Worm (Caenorhabditis elegans) whole organism, young adult: ENCODE results near the gene unc-5.
"Not testable (repeated sequence)": the region's sequence is repeated elsewhere in the genome, so short reads cannot be mapped to it uniquely, and the experiment has no call there.

Source experiments
- B0019.2 ChIP-seq: fragments of 200-800 bp; sonication (Bioruptor generic); conservative IDR thresholded peaks from 2 replicates; pipeline ENCODE4 v1.3.6; 2022; ENCODE audit warnings: missing genetic modification reagents, missing genetic modification characterization, missing compliant biosample characterization
- B0035.1 ChIP-seq: sonication (generic microtip); optimal IDR thresholded peaks from 2 replicates; lab custom pipeline; 2016; ENCODE audit warnings: missing genetic modification characterization, mild to moderate bottlenecking, missing compliant biosample characterization, missing genotype, missing genetic modification reagents
- F10E7.11 ChIP-seq: sonication (generic microtip); optimal IDR thresholded peaks from 2 replicates; lab custom pipeline; 2017; ENCODE audit warnings: mild to moderate bottlenecking, missing genetic modification characterization, moderate library complexity, missing compliant biosample characterization
- F57A8.1 ChIP-seq: fragments of 200-800 bp; sonication (Bioruptor generic); optimal IDR thresholded peaks from 2 replicates; lab custom pipeline; 2018; ENCODE audit warnings: mild to moderate bottlenecking, missing genetic modification characterization, moderate library complexity, missing compliant biosample characterization
- K12H6.12 ChIP-seq: fragments of 200-800 bp; sonication (Bioruptor generic); optimal IDR thresholded peaks from 2 replicates; lab custom pipeline; 2018; ENCODE audit warnings: mild to moderate bottlenecking, missing genetic modification characterization, missing compliant biosample characterization
- T26A5.8 ChIP-seq: sonication (generic microtip); optimal IDR thresholded peaks from 2 replicates; lab custom pipeline; 2016; ENCODE audit warnings: missing genetic modification characterization, missing compliant biosample characterization
- Y95B8A.8 ChIP-seq: fragments of 200-800 bp; sonication (Bioruptor generic); IDR thresholded peaks from 2 replicates; pipeline ENCODE4 v1.3.6; 2022; ENCODE audit warnings: missing genetic modification reagents, missing genetic modification characterization, missing compliant biosample characterization
- atf-7 ChIP-seq: sonication (generic microtip); optimal IDR thresholded peaks from 2 replicates; lab custom pipeline; 2017; ENCODE audit warnings: mild to moderate bottlenecking, missing genetic modification characterization, missing compliant biosample characterization
- attf-3 ChIP-seq: fragments of 200-800 bp; sonication (Bioruptor generic); conservative IDR thresholded peaks from 2 replicates; pipeline ENCODE4 v1.3.6; 2022; ENCODE audit warnings: missing genetic modification reagents, missing genetic modification characterization, missing compliant biosample characterization
- attf-6 ChIP-seq: fragments of 200-800 bp; sonication (Bioruptor generic); IDR thresholded peaks from 2 replicates; pipeline ENCODE4 v1.3.6; 2022; ENCODE audit warnings: missing genetic modification reagents, missing genetic modification characterization, missing compliant biosample characterization
- bed-2 ChIP-seq: fragments of 200-800 bp; sonication (Bioruptor generic); IDR thresholded peaks from 2 replicates; pipeline ENCODE4 v1.3.6; 2022; ENCODE audit warnings: missing genetic modification reagents, missing genetic modification characterization, missing compliant biosample characterization
- cebp-1 ChIP-seq, 2 experiments: fragments of 200-800 bp in 1 of 2; sonication (Bioruptor generic) in 1 of 2; sonication (generic microtip) in 1 of 2; IDR thresholded peaks in 1 of 2; optimal IDR thresholded peaks in 1 of 2; 2 replicates each; pipeline versions ENCODE4 v1.3.6 to Lab custom; 2017 to 2022; ENCODE audit warnings: missing compliant biosample characterization in 2 of 2, missing genetic modification characterization in 2 of 2, mild to moderate bottlenecking in 1 of 2, missing genetic modification reagents in 1 of 2, moderate library complexity in 1 of 2
- ceh-58 ChIP-seq: fragments of 200-800 bp; sonication (Bioruptor generic); IDR thresholded peaks from 2 replicates; pipeline ENCODE4 v1.3.6; 2022; ENCODE audit warnings: missing genetic modification characterization, missing compliant biosample characterization
- ceh-79 ChIP-seq: sonication (generic microtip); optimal IDR thresholded peaks from 2 replicates; lab custom pipeline; 2017; ENCODE audit warnings: mild to moderate bottlenecking, missing genetic modification characterization, missing compliant biosample characterization
- die-1 ChIP-seq: sonication (generic microtip); optimal IDR thresholded peaks from 2 replicates; lab custom pipeline; 2016; ENCODE audit warnings: missing genotype, mild to moderate bottlenecking, missing genetic modification characterization, missing compliant biosample characterization
- egl-18 ChIP-seq: fragments of 200-800 bp; sonication (Bioruptor generic); IDR thresholded peaks from 2 replicates; pipeline ENCODE4 v1.3.6; 2022; ENCODE audit warnings: missing genetic modification reagents, missing genetic modification characterization, missing compliant biosample characterization
- ets-4 ChIP-seq: fragments of 200-800 bp; sonication (Bioruptor generic); optimal IDR thresholded peaks from 2 replicates; lab custom pipeline; 2018; ENCODE audit warnings: mild to moderate bottlenecking, missing genetic modification characterization, missing compliant biosample characterization
- gei-17 ChIP-seq: fragments of 200-800 bp; sonication (Bioruptor generic); optimal IDR thresholded peaks from 2 replicates; lab custom pipeline; 2018; ENCODE audit warnings: mild to moderate bottlenecking, missing genetic modification characterization, missing compliant biosample characterization
- let-526 ChIP-seq: fragments of 200-800 bp; sonication (Bioruptor generic); IDR thresholded peaks from 2 replicates; pipeline ENCODE4 v1.3.6; 2022; ENCODE audit warnings: missing genetic modification reagents, missing genetic modification characterization, missing compliant biosample characterization
- madf-10 ChIP-seq: sonication (generic microtip); optimal IDR thresholded peaks from 2 replicates; lab custom pipeline; 2016; ENCODE audit warnings: mild to moderate bottlenecking, missing genetic modification characterization, missing compliant biosample characterization
- madf-3 ChIP-seq: fragments of 200-800 bp; sonication (Bioruptor generic); IDR thresholded peaks from 2 replicates; pipeline ENCODE4 v1.3.6; 2022; ENCODE audit warnings: missing genetic modification reagents, missing genetic modification characterization, missing compliant biosample characterization
- madf-8 ChIP-seq: fragments of 200-800 bp; sonication (Bioruptor generic); conservative IDR thresholded peaks from 2 replicates; pipeline ENCODE4 v1.3.6; 2022; ENCODE audit warnings: missing genetic modification reagents, missing genetic modification characterization, missing compliant biosample characterization
- nfya-2 ChIP-seq: fragments of 200-800 bp; sonication (Bioruptor generic); IDR thresholded peaks from 2 replicates; pipeline ENCODE4 v1.3.6; 2022; ENCODE audit warnings: missing genetic modification reagents, missing genetic modification characterization, missing compliant biosample characterization
- pha-4 ChIP-seq: fragments of 150-350 bp; sonication (generic microtip); optimal IDR thresholded peaks from 2 replicates; lab custom pipeline; 2014; ENCODE audit warnings: missing biosample characterization, missing genetic modification reagents, missing genetic modification characterization
- rcor-1 ChIP-seq: fragments of 200-800 bp; sonication (Bioruptor generic); IDR thresholded peaks from 2 replicates; pipeline ENCODE4 v1.3.6; 2022; ENCODE audit warnings: missing genetic modification reagents, missing genetic modification characterization, missing compliant biosample characterization
- rec-8 ChIP-seq, 2 experiments: sonication (generic microtip); optimal IDR thresholded peaks; 2 replicates each; lab custom pipeline; 2016; ENCODE audit warnings: mild to moderate bottlenecking in 2 of 2, missing genetic modification characterization in 2 of 2, missing genetic modification reagents in 2 of 2, missing genotype in 2 of 2, missing biosample characterization in 1 of 2, missing compliant biosample characterization in 1 of 2, moderate library complexity in 1 of 2
- repo-1 ChIP-seq: sonication (generic microtip); optimal IDR thresholded peaks from 2 replicates; lab custom pipeline; 2017; ENCODE audit warnings: mild to moderate bottlenecking, missing genetic modification characterization, missing compliant biosample characterization
- rpc-1 ChIP-seq, 2 experiments: fragments of 150-350 bp in 1 of 2; sonication (generic microtip) in 1 of 2; optimal IDR thresholded peaks; 2 replicates each; lab custom pipeline; 2014 to 2018; ENCODE audit warnings: missing biosample characterization in 1 of 2, missing genetic modification characterization in 1 of 2, missing genetic modification reagents in 1 of 2, missing genotype in 1 of 2
- sea-2 ChIP-seq: fragments of 200-800 bp; sonication (Bioruptor generic); IDR thresholded peaks from 2 replicates; pipeline ENCODE4 v1.3.6; 2022; ENCODE audit warnings: missing genetic modification characterization, missing compliant biosample characterization
- snpc-3.4 ChIP-seq: sonication (generic microtip); optimal IDR thresholded peaks from 2 replicates; lab custom pipeline; 2017; ENCODE audit warnings: missing genetic modification characterization, mild to moderate bottlenecking, missing compliant biosample characterization, antibody characterized with exemption, moderate library complexity, missing genotype, missing genetic modification reagents
- somi-1 ChIP-seq: fragments of 200-800 bp; sonication (Bioruptor generic); optimal IDR thresholded peaks from 2 replicates; lab custom pipeline; 2018; ENCODE audit warnings: mild to moderate bottlenecking, missing genetic modification characterization, missing compliant biosample characterization
- tbx-9 ChIP-seq: sonication (generic microtip); optimal IDR thresholded peaks from 2 replicates; lab custom pipeline; 2016; ENCODE audit warnings: borderline replicate concordance, missing genetic modification characterization, inconsistent platforms, missing compliant biosample characterization
- tlf-1 ChIP-seq: fragments of 200-800 bp; sonication (Bioruptor generic); optimal IDR thresholded peaks from 2 replicates; lab custom pipeline; 2018; ENCODE audit warnings: mild to moderate bottlenecking, missing genetic modification characterization, missing compliant biosample characterization
- unc-62 ChIP-seq: fragments of 150-350 bp; optimal IDR thresholded peaks from 2 replicates; lab custom pipeline; 2014; ENCODE audit warnings: missing biosample characterization, missing genetic modification reagents, missing genetic modification characterization
- xnd-1 ChIP-seq: sonication (generic microtip); optimal IDR thresholded peaks from 2 replicates; lab custom pipeline; 2016; ENCODE audit warnings: missing genotype, missing genetic modification reagents, missing genetic modification characterization, missing compliant biosample characterization
- ztf-22 ChIP-seq: fragments of 200-800 bp; sonication (Bioruptor generic); optimal IDR thresholded peaks from 2 replicates; lab custom pipeline; 2018; ENCODE audit warnings: mild to moderate bottlenecking, missing genetic modification characterization, moderate library complexity, missing compliant biosample characterization
- ztf-25 ChIP-seq: fragments of 200-800 bp; sonication (Bioruptor generic); IDR thresholded peaks from 2 replicates; pipeline ENCODE4 v1.3.6; 2022; ENCODE audit warnings: missing genetic modification reagents, missing genetic modification characterization, missing compliant biosample characterization
- ztf-26 ChIP-seq: sonication (generic microtip); optimal IDR thresholded peaks from 2 replicates; lab custom pipeline; 2017; ENCODE audit warnings: missing genetic modification characterization, missing compliant biosample characterization
- ztf-28 ChIP-seq: fragments of 200-800 bp; sonication (Bioruptor generic); IDR thresholded peaks from 2 replicates; pipeline ENCODE4 v1.3.6; 2022; ENCODE audit warnings: missing genetic modification reagents, missing genetic modification characterization, missing compliant biosample characterization

Gene unc-5

ce11 chrIV:5469739-5470138, 58.4 kb downstream of the unc-5 start, which contains the start of gene rme-2 (continued):
- no peak for TF ChIP-seq ceh-79 (tag; lab: Kevin White, UChicago)
- TF ChIP-seq bed-2 (GFP tag; lab: Robert Waterston, UW): no peak
- no peak for TF ChIP-seq rec-8 (tag; optimal IDR thresholded peaks at IDR 0.05; lab: Kevin White, UChicago)
- no peak for TF ChIP-seq nfya-2 (GFP tag; lab: Robert Waterston, UW)
- no peak for TF ChIP-seq somi-1 (GFP tag; lab: Kevin White, UChicago)
- TF ChIP-seq K12H6.12 (tag; lab: Kevin White, UChicago): no peak
- TF ChIP-seq ztf-25 (GFP tag; lab: Robert Waterston, UW): no peak
- no peak for TF ChIP-seq ceh-58 (GFP tag; lab: Robert Waterston, UW)
- TF ChIP-seq F57A8.1 (GFP tag; lab: Kevin White, UChicago): no peak
- TF ChIP-seq xnd-1 (tag; lab: Kevin White, UChicago): peak; percentile 98
- TF ChIP-seq rcor-1: peak; percentile 80
- no peak for TF ChIP-seq tbx-9 (tag; lab: Kevin White, UChicago)
- TF ChIP-seq repo-1 (tag; lab: Kevin White, UChicago): no peak
- no peak for TF ChIP-seq pha-4 (tag; lab: Kevin White, UChicago)
- TF ChIP-seq madf-10 (tag; lab: Kevin White, UChicago): no peak
- peak; percentile 83 for TF ChIP-seq attf-6 (GFP tag; lab: Robert Waterston, UW)
- TF ChIP-seq unc-62 (GFP tag; lab: Kevin White, UChicago): no peak
- TF ChIP-seq attf-3 (GFP tag; lab: Robert Waterston, UW): peak; percentile 49; the same call in 1 of the 2 replicates
- peak; percentile 91 for TF ChIP-seq snpc-3.4
- peak; percentile 77 for TF ChIP-seq B0019.2 (GFP tag; lab: Robert Waterston, UW)
- no peak for TF ChIP-seq sea-2 (GFP tag; lab: Robert Waterston, UW)
- TF ChIP-seq ztf-26 (tag; lab: Kevin White, UChicago): no peak
- TF ChIP-seq die-1: no peak
- no peak for TF ChIP-seq T26A5.8 (tag; lab: Kevin White, UChicago)
- TF ChIP-seq tlf-1: peak; percentile 88
- peak; percentile 95 for TF ChIP-seq madf-8 (GFP tag; lab: Robert Waterston, UW)
- no peak for TF ChIP-seq ztf-22
- TF ChIP-seq gei-17 (GFP tag; lab: Kevin White, UChicago): no peak
- no peak for TF ChIP-seq egl-18 (GFP tag; lab: Robert Waterston, UW)
- 0 out of 2 replicates have a peak, but pooled peaks have one; percentile 36 for TF ChIP-seq ztf-28 (GFP tag; lab: Robert Waterston, UW)
- TF ChIP-seq let-526 (GFP tag; lab: Robert Waterston, UW): no peak
- no peak for TF ChIP-seq atf-7
- no peak for TF ChIP-seq rpc-1 (optimal IDR thresholded peaks at IDR 0.05; lab: Kevin White, UChicago)
- no peak for TF ChIP-seq rpc-1 (tag; optimal IDR thresholded peaks at IDR 0.05; lab: Kevin White, UChicago)
- TF ChIP-seq ets-4 (GFP tag; lab: Kevin White, UChicago): no peak
- peak; percentile 75; the same call in 1 of the 2 replicates for TF ChIP-seq madf-3 (GFP tag; lab: Robert Waterston, UW)
- peak; percentile 69; the same call in 1 of the 2 replicates for TF ChIP-seq Y95B8A.8
- no peak for TF ChIP-seq F10E7.11 (tag; lab: Kevin White, UChicago)

- not testable (repeated sequence) for TF ChIP-seq rpc-1 (optimal IDR thresholded peaks at IDR 0.05; lab: Kevin White, UChicago); rpc-1 (tag; optimal IDR thresholded peaks at IDR 0.05; lab: Kevin White, UChicago); cebp-1 (GFP tag; IDR thresholded peaks at IDR 0.05; lab: Robert Waterston, UW); cebp-1 (tag; optimal IDR thresholded peaks at IDR 0.05; lab: Kevin White, UChicago); B0035.1 (tag; lab: Kevin White, UChicago)
These were observed 63.7 kb downstream of the unc-5 start, which contains the start of gene Y52D5A.2 for ce11 chrIV:5464403-5464802. TSS of gene Y52D5A.2 (minus strand) at chrIV:5464503.
